Worm (Caenorhabditis elegans): ENCODE measurements around the gene stdh-4.

The stdh-4 gene

DNA sequence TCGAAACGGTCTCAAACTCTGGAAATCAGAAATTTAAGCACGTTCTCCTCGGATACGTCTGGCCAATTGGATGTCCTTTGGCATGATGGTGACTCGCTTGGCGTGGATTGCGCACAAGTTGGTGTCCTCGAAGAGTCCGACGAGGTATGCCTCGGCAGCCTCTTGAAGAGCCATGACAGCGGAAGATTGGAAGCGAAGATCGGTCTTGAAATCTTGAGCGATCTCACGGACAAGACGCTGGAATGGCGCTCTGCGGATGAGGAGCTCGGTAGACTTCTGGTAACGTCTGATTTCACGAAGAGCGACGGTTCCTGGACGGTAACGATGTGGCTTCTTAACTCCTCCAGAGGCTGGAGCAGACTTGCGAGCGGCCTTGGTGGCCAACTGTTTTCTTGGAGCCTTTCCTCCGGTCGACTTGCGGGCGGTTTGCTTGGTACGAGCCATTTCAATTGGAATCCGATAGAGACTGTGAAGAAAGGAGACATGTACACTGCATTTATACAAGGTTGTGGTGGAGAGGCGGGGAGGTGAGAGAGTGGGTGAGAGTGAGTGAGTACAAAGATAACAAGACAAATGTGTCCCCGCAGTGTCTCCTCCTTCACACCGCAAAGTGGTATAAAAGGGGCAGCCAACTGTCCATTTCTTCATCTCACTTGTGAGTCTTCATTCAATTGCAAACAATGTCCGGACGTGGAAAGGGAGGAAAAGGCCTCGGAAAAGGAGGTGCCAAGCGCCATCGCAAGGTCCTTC, 14.4 kb upstream of the stdh-4 start, which contains the start of the genes his-6 and his-5:
his-6 (minus strand) TSS at position 444 of the 750 bp plus-strand sequence.
his-5 (plus strand) TSS at position 681 of the 750 bp plus-strand sequence.
- TF ChIP-seq elt-2 (tag; optimal IDR thresholded peaks at IDR 0.05) (peak; percentile 23), nhr-25 (tag; optimal IDR thresholded peaks at IDR 0.05) (peak; percentile 50), nhr-43 (tag; optimal IDR thresholded peaks at IDR 0.05; ENCODE audit: poor library complexity, severe bottlenecking) (peak; percentile 26)

DNA sequence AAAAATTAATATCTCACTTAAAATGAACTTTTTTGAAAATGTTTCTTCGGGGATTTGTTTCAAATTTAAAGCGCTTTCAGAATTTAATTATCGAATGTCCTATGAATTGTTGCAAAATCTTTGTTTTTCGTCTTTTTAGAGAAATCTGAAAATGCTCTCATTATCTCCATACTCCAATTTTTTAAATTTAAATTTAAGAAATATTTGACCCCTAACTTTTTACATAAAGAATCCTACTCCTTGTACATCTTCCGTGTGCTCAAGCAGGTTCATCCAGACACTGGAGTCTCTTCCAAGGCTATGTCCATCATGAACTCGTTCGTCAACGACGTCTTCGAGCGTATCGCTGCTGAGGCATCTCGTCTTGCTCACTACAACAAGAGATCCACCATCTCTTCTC, 12.9 kb upstream of the stdh-4 start, which contains the start of gene his-39:
his-39 (plus strand) TSS at position 301 of the 400 bp plus-strand sequence.
- TF ChIP-seq nhr-77 (tag; optimal IDR thresholded peaks at IDR 0.05) (no peak), ceh-9 (tag; optimal IDR thresholded peaks at IDR 0.05) (no peak), unc-62 (GFP tag; optimal IDR thresholded peaks at IDR 0.05) (no peak), jun-1 (tag; optimal IDR thresholded peaks at IDR 0.05) (no peak), fos-1 (tag; optimal IDR thresholded peaks at IDR 0.05) (no peak), R02D3.7 (tag; optimal IDR thresholded peaks at IDR 0.05) (no peak), mml-1 (tag; optimal IDR thresholded peaks at IDR 0.05) (no peak), ama-1 (optimal IDR thresholded peaks at IDR 0.05) (no peak), ceh-16 (tag; optimal IDR thresholded peaks at IDR 0.05) (no peak), ztf-11 (tag; optimal IDR thresholded peaks at IDR 0.05) (no peak), hmg-11 (tag; optimal IDR thresholded peaks at IDR 0.05) (no peak), sea-2 (GFP tag; optimal IDR thresholded peaks at IDR 0.05) (no peak), ztf-4 (tag; optimal IDR thresholded peaks at IDR 0.05) (no peak), nhr-11 (tag; optimal IDR thresholded peaks at IDR 0.05) (no peak), ceh-82 (tag; optimal IDR thresholded peaks at IDR 0.05) (no peak), elt-3 (tag; optimal IDR thresholded peaks at IDR 0.05) (no peak)

DNA sequence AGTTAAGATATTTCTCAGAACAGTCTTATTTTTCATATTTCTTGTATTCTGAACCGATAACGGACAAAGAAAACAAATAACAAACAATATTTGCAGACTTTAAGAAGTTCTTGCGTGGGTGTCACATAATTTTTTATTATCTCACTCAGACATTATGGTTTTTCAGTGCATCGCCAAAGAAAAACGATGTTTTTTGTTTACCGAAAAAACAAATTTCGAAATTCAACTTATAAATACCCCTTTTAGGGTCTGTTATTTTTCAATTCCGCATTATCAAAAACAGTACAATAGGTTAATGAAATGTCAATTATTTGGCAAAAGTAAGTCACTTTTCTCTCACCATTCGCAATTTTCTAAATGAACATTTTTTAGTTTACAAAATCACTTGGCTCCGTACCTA, 12.1 kb upstream of the stdh-4 start, which contains the start of gene otpl-4:
otpl-4 (plus strand) TSS at position 301 of the 400 bp plus-strand sequence.
- TF ChIP-seq fkh-10 (GFP tag; optimal IDR thresholded peaks at IDR 0.05) (no peak), nhr-12 (tag; optimal IDR thresholded peaks at IDR 0.05) (no peak), fkh-2 (tag; optimal IDR thresholded peaks at IDR 0.05) (no peak), nhr-237 (tag; optimal IDR thresholded peaks at IDR 0.05) (no peak), ztf-4 (tag; optimal IDR thresholded peaks at IDR 0.05) (no peak), R02D3.7 (tag; optimal IDR thresholded peaks at IDR 0.05) (no peak), snpc-4 (tag; optimal IDR thresholded peaks at IDR 0.05) (no peak), ama-1 (optimal IDR thresholded peaks at IDR 0.05) (no peak), elt-3 (tag; optimal IDR thresholded peaks at IDR 0.05) (no peak)

DNA sequence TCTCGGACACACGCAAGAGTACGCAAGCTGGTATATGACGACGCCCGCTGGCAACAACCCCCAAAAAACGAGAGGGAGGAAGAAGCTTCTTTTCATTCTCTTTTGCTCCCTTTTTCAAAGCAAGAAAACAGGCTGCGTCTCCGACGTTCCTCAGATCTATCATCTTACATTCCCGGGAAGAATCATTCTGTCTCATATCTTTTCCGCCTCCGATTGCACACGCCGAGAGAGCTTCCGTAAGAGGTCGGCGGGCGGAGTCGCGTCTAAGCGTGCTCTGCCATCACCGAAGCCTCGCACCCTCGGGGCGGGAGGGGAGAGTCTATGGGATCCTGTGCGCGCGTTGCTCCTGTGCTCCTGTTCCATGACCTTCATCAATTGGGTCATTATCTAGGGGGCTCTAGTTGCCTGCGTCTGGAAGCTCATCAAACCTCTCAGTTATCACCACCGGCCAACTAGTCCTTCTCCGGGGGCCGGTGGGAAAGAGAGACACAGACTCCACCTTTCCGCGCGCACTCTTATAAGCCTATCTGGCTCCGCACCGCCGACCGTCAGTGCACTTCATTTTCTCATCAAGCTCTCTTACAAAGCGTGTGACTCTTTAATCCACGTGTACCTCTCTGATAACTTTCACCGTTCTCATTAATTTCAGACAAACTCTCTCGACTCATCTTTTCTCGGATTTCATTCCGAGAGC, 3.4 kb upstream of the stdh-4 start, which contains the start of the genes slc-17.8 and asns-1:
slc-17.8 (minus strand) TSS at position 51 of the 694 bp plus-strand sequence.
asns-1 (plus strand) TSS at position 644 of the 694 bp plus-strand sequence.
- TF ChIP-seq nfya-1 (tag; optimal IDR thresholded peaks at IDR 0.05; ENCODE audit: insufficient read depth) (no peak), pha-4 (tag; optimal IDR thresholded peaks at IDR 0.05) (no peak), nhr-25 (tag; optimal IDR thresholded peaks at IDR 0.05) (no peak), elt-3 (tag; optimal IDR thresholded peaks at IDR 0.05) (no peak), egl-5 (tag; optimal IDR thresholded peaks at IDR 0.05) (no peak), ceh-16 (tag; optimal IDR thresholded peaks at IDR 0.05) (no peak), nhr-12 (tag; optimal IDR thresholded peaks at IDR 0.05) (no peak), nhr-67 (tag; optimal IDR thresholded peaks at IDR 0.05) (no peak), unc-62 (GFP tag; optimal IDR thresholded peaks at IDR 0.05) (no peak), lsy-12 (tag; optimal IDR thresholded peaks at IDR 0.05) (no peak), ztf-4 (tag; optimal IDR thresholded peaks at IDR 0.05) (no peak)

DNA sequence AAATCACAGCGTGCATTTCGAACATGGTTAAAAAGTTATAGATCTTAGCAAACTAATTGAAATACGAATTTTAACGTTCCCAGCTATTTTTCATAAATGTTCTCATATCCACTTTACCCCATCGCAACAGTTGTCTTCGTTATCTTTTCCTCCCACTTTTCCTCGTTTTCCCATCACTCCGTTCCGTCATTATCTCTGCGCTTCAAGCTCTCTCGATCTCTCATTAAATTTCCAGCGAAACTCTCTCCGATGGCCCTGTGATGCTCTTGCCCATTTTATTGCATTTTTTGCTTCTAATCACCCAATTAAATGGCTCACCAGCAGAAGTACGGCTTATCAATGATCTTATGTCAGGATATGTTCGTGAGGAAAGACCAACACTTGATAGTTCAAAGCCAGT, 3.4 kb downstream of the stdh-4 start, which contains the start of gene acr-15:
acr-15 (plus strand) TSS at position 236 of the 400 bp plus-strand sequence.
- TF ChIP-seq egl-5 (tag; optimal IDR thresholded peaks at IDR 0.05), result peak; percentile 97
- no peak for TF ChIP-seq tbx-2 (tag; optimal IDR thresholded peaks at IDR 0.05)
- no peak for TF ChIP-seq mdl-1 (tag; optimal IDR thresholded peaks at IDR 0.05)
- TF ChIP-seq ceh-82 (tag; optimal IDR thresholded peaks at IDR 0.05), result no peak
- no peak for TF ChIP-seq ceh-28 (tag; optimal IDR thresholded peaks at IDR 0.05)
- TF ChIP-seq eor-1 (tag; optimal IDR thresholded peaks at IDR 0.05), result no peak
- TF ChIP-seq nhr-23 (tag; optimal IDR thresholded peaks at IDR 0.05), result no peak
